Worm (Caenorhabditis elegans) whole organism, L4 larva: ENCODE measurements around the gene F01D5.1.
"Not testable (repeated sequence)": the region's sequence is repeated elsewhere in the genome, so short reads cannot be mapped to it uniquely, and the experiment has no call there.

Experiments used
- duxl-1 ChIP-seq: sonication (generic microtip); optimal IDR thresholded peaks from 2 replicates; lab custom pipeline; 2016; ENCODE audit warnings: mild to moderate bottlenecking, missing genetic modification characterization, moderate library complexity, missing compliant biosample characterization; ENCODE audit not compliant: poor library complexity
- jun-1 ChIP-seq: fragments of 150-350 bp; optimal IDR thresholded peaks from 2 replicates; lab custom pipeline; 2014; ENCODE audit warnings: missing biosample characterization, missing genetic modification reagents, missing genetic modification characterization
- lin-1 ChIP-seq: fragments of 200-800 bp; sonication (Bioruptor generic); IDR thresholded peaks from 2 replicates; pipeline ENCODE4 v1.3.6; 2022; ENCODE audit warnings: missing genetic modification reagents, missing genetic modification characterization, missing compliant biosample characterization
- mxl-2 ChIP-seq: fragments of 200-800 bp; sonication (Bioruptor generic); conservative IDR thresholded peaks from 2 replicates; pipeline ENCODE4 v1.3.6; 2022; ENCODE audit warnings: missing genetic modification reagents, missing genetic modification characterization, missing compliant biosample characterization
- pha-4 ChIP-seq, 2 experiments: fragments of 150-350 bp in 1 of 2; fragments of 200-800 bp in 1 of 2; sonication (Bioruptor generic) in 1 of 2; IDR thresholded peaks in 1 of 2; optimal IDR thresholded peaks in 1 of 2; 2 replicates each; pipeline versions ENCODE4 v1.3.6 to Lab custom; 2014 to 2022; ENCODE audit warnings: missing genetic modification characterization in 2 of 2, missing genetic modification reagents in 2 of 2, missing biosample characterization in 1 of 2, missing compliant biosample characterization in 1 of 2
- spr-3 ChIP-seq: fragments of 200-800 bp; sonication (Bioruptor generic); optimal IDR thresholded peaks from 2 replicates; lab custom pipeline; 2018; ENCODE audit warnings: mild to moderate bottlenecking, missing genetic modification characterization, missing compliant biosample characterization
- unc-62 ChIP-seq, 3 experiments: fragments of 150-350 bp in 1 of 3; sonication (generic microtip); optimal IDR thresholded peaks in 2 of 3; peaks in 1 of 3; 1 replicate in 1 of 3; 2 replicates in 2 of 3; lab custom pipeline; 2014 to 2017; ENCODE audit warnings: missing biosample characterization in 3 of 3, missing genetic modification characterization in 3 of 3, missing genetic modification reagents in 3 of 3, missing genotype in 1 of 3

ce11 chrII:13968007-13968406 lies 29.4 kb downstream of the F01D5.1 start:
- TF ChIP-seq mxl-2 (GFP tag; lab: Robert Waterston, UW); jun-1 (tag; lab: Kevin White, UChicago); pha-4 (GFP tag; IDR thresholded peaks at IDR 0.05; lab: Robert Waterston, UW); pha-4 (tag; optimal IDR thresholded peaks at IDR 0.05; lab: Kevin White, UChicago); duxl-1 (tag; lab: Kevin White, UChicago); unc-62 (tag; optimal IDR thresholded peaks at IDR 0.05; lab: Kevin White, UChicago); lin-1; spr-3 (GFP tag; lab: Kevin White, UChicago): not testable (repeated sequence)
- TF ChIP-seq unc-62 (GFP tag; optimal IDR thresholded peaks at IDR 0.05 in 1 of 2; lab: Kevin White, UChicago), result peak in 1 of 2 experiments; percentile 89
